Fruit fly (Drosophila melanogaster) whole organism: Measurements from ENCODE around the gene NetB.

ENCODE experiments used
- CG8478 ChIP-seq: fragments of >200 bp; optimal IDR thresholded peaks from 2 replicates; lab custom pipeline; 2018; ENCODE audit warnings: inconsistent platforms
- Dll ChIP-seq: fragments of >200 bp; optimal IDR thresholded peaks from 2 replicates; lab custom pipeline; 2017
- EcR ChIP-seq, 2 experiments: fragments of >200 bp; optimal IDR thresholded peaks; 2 replicates each; lab custom pipeline; 2017; ENCODE audit warnings: missing biosample characterization in 2 of 2, missing genetic modification characterization in 2 of 2, missing genetic modification reagents in 2 of 2
- pan ChIP-seq: fragments of >200 bp; optimal IDR thresholded peaks from 2 replicates; lab custom pipeline; 2017
- psq ChIP-seq: fragments of >200 bp; optimal IDR thresholded peaks from 2 replicates; lab custom pipeline; 2017
- usp ChIP-seq: fragments of >200 bp; optimal IDR thresholded peaks from 2 replicates; lab custom pipeline; 2017; ENCODE audit warnings: missing biosample characterization, missing genetic modification characterization, mixed read lengths

Gene NetB

dm6 chrX:14749086-14749874 lies at the start of gene NetB:
Gene NetB (minus strand): TSS chrX:14749376.
- no peak for TF ChIP-seq usp
- TF ChIP-seq EcR (GFP tag; optimal IDR thresholded peaks at IDR 0.05; lab: Kevin White, UChicago), result no peak
- no peak for TF ChIP-seq CG8478
- TF ChIP-seq pan (lab: Kevin White, UChicago), result no peak
- no peak for TF ChIP-seq psq (lab: Kevin White, UChicago)
- no peak for TF ChIP-seq Dll (lab: Kevin White, UChicago)

dm6 chrX:14786451-14786850 lies 37.3 kb upstream of the NetB start, which contains the start of gene Ag5r:
Gene Ag5r (minus strand): TSS chrX:14786551.
- no peak for TF ChIP-seq Dll (lab: Kevin White, UChicago)
- no peak for TF ChIP-seq CG8478

- TF ChIP-seq pan (lab: Kevin White, UChicago) (no peak), Dll (lab: Kevin White, UChicago) (no peak), psq (lab: Kevin White, UChicago) (no peak), usp (no peak), EcR (GFP tag; optimal IDR thresholded peaks at IDR 0.05; lab: Kevin White, UChicago) (no peak), CG8478 (no peak)
Observed at dm6 chrX:14784002-14784568, 34.9 kb upstream of the NetB start, which contains the start of gene Ag5r2. Gene Ag5r2 (minus strand): TSS chrX:14784052.

- TF ChIP-seq EcR (GFP tag; optimal IDR thresholded peaks at IDR 0.05; lab: Kevin White, UChicago) (no peak), CG8478 (no peak), psq (lab: Kevin White, UChicago) (no peak), Dll (lab: Kevin White, UChicago) (no peak), usp (no peak), pan (lab: Kevin White, UChicago) (no peak)
Observed at dm6 chrX:14776474-14776873, 27.3 kb upstream of the NetB start, which contains the start of gene CG5347. Gene CG5347 (plus strand): TSS chrX:14776774.

dm6 chrX:14775008-14775407 lies 25.8 kb upstream of the NetB start, which contains the start of gene CG5334:
Gene CG5334 (plus strand): TSS chrX:14775308.
- TF ChIP-seq CG8478 (no peak), Dll (lab: Kevin White, UChicago) (no peak), EcR (GFP tag; optimal IDR thresholded peaks at IDR 0.05; lab: Kevin White, UChicago) (no peak), psq (lab: Kevin White, UChicago) (no peak), usp (no peak), pan (lab: Kevin White, UChicago) (no peak)

dm6 chrX:14765737-14766253 lies 16.6 kb upstream of the NetB start, which contains the start of gene CG15890:
Gene CG15890 (minus strand): TSS chrX:14765787.
- TF ChIP-seq psq (lab: Kevin White, UChicago), result no peak
- no peak for TF ChIP-seq pan (lab: Kevin White, UChicago)
- no peak for TF ChIP-seq EcR (GFP tag; optimal IDR thresholded peaks at IDR 0.05; lab: Kevin White, UChicago)
- no peak for TF ChIP-seq Dll (lab: Kevin White, UChicago)
- TF ChIP-seq usp, result no peak
- TF ChIP-seq CG8478, result no peak

dm6 chrX:14765024-14765423 lies 15.8 kb upstream of the NetB start:
- TF ChIP-seq pan (lab: Kevin White, UChicago) (no peak), usp (no peak), psq (lab: Kevin White, UChicago) (no peak), EcR (GFP tag; optimal IDR thresholded peaks at IDR 0.05; lab: Kevin White, UChicago) (no peak), CG8478 (no peak), Dll (lab: Kevin White, UChicago) (no peak)

- TF ChIP-seq pan (lab: Kevin White, UChicago) (no peak), EcR (GFP tag; optimal IDR thresholded peaks at IDR 0.05; lab: Kevin White, UChicago) (no peak), Dll (lab: Kevin White, UChicago) (no peak), CG8478 (no peak), psq (lab: Kevin White, UChicago) (no peak), usp (no peak)
Observed at dm6 chrX:14751162-14751561, 2.0 kb upstream of the NetB start.

dm6 chrX:14750448-14750847 lies 1.3 kb upstream of the NetB start:
- TF ChIP-seq CG8478 (no peak), usp (no peak), pan (lab: Kevin White, UChicago) (no peak), EcR (GFP tag; optimal IDR thresholded peaks at IDR 0.05; lab: Kevin White, UChicago) (no peak), Dll (lab: Kevin White, UChicago) (no peak), psq (lab: Kevin White, UChicago) (no peak)

dm6 chrX:14743819-14744218 lies 5.4 kb downstream of the NetB start:
- TF ChIP-seq pan (lab: Kevin White, UChicago) (no peak), CG8478 (no peak), usp (no peak), Dll (lab: Kevin White, UChicago) (no peak), EcR (GFP tag; optimal IDR thresholded peaks at IDR 0.05; lab: Kevin White, UChicago) (no peak), psq (lab: Kevin White, UChicago) (no peak)

dm6 chrX:14738420-14738819 lies 10.8 kb downstream of the NetB start:
- TF ChIP-seq psq (lab: Kevin White, UChicago) (no peak), Dll (lab: Kevin White, UChicago) (no peak), CG8478 (no peak), pan (lab: Kevin White, UChicago) (no peak), usp (no peak), EcR (GFP tag; optimal IDR thresholded peaks at IDR 0.05; lab: Kevin White, UChicago) (no peak)

dm6 chrX:14727580-14727979 lies 21.6 kb downstream of the NetB start:
- TF ChIP-seq Dll (lab: Kevin White, UChicago), result no peak
- no peak for TF ChIP-seq usp
- TF ChIP-seq EcR (GFP tag; optimal IDR thresholded peaks at IDR 0.05; lab: Kevin White, UChicago), result no peak
- TF ChIP-seq CG8478, result no peak
- TF ChIP-seq psq (lab: Kevin White, UChicago), result no peak
- no peak for TF ChIP-seq pan (lab: Kevin White, UChicago)
